Worm (Caenorhabditis elegans): ENCODE measurements around the gene tag-180.

ce11 chrII:11281177-11281576 lies 48.1 kb downstream of the tag-180 start:
- TF ChIP-seq nhr-19 (GFP tag; conservative IDR thresholded peaks at IDR 0.05) (0 out of 2 replicates have a peak, but pooled peaks have one; percentile 12), dpl-1 (GFP tag; optimal IDR thresholded peaks at IDR 0.05) (no peak), ceh-63 (GFP tag; optimal IDR thresholded peaks at IDR 0.05) (no peak), jun-1 (tag; optimal IDR thresholded peaks at IDR 0.05) (no peak), C16A3.4 (tag; optimal IDR thresholded peaks at IDR 0.05) (no peak), lin-13 (GFP tag; optimal IDR thresholded peaks at IDR 0.05) (no peak)

All from whole organism, L1 larva.